Fruit fly (Drosophila melanogaster) Kc167 (cell line): ENCODE measurements around the gene CG11999.

Experiments
- Myc ChIP-seq: fragments of >200 bp; optimal IDR thresholded peaks from 2 replicates; lab custom pipeline; 2017; ENCODE audit warnings: missing external identifiers
- Sin3A ChIP-seq: fragments of >200 bp; optimal IDR thresholded peaks from 2 replicates; lab custom pipeline; 2018; ENCODE audit warnings: missing external identifiers
- h ChIP-seq: fragments of >200 bp; optimal IDR thresholded peaks from 3 replicates; lab custom pipeline; 2018; ENCODE audit warnings: missing external identifiers
- insv ChIP-seq: fragments of >200 bp; optimal IDR thresholded peaks from 3 replicates; lab custom pipeline; 2018; ENCODE audit warnings: missing external identifiers
- psq ChIP-seq: fragments of >200 bp; optimal IDR thresholded peaks from 2 replicates; lab custom pipeline; 2017; ENCODE audit warnings: missing external identifiers
- ttk ChIP-seq: sonication (Bioruptor generic); optimal IDR thresholded peaks from 2 replicates; lab custom pipeline; 2017; ENCODE audit warnings: missing external identifiers

DNA sequence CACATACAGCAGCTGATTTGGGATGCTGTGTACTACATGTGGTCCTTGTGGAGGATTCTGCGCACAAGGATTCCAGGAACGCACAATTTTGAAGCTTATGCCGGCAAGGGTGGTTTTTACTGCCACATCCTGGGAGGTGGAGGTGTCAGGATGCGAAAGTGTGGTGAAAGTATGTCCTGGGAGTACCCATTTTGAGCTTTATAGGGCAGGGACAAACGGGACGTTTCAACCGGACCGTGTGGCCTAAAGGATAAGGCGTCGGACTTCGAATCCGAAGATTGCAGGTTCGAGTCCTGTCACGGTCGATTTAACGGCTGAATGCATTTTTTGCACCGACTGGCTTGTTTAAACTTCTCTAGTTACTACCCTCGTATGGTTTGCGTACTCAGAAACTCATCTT is 33.4 kb upstream of the CG11999 start:
- TF ChIP-seq Myc (no peak), h (lab: Kevin White, UChicago) (no peak), psq (no peak), insv (lab: Kevin White, UChicago) (no peak), ttk (lab: Kevin White, UChicago) (no peak), Sin3A (no peak)
